Fruit fly (Drosophila melanogaster): ENCODE measurements around the gene Ndc1.

The Ndc1 gene

dm6 chr3R:23922502-23923350 lies 1.5 kb upstream of the Ndc1 start, which contains the start of the genes sba and CG31141 (continued):
- TF ChIP-seq CG10462 (GFP tag; optimal IDR thresholded peaks at IDR 0.05) (peak; percentile 70), lov (optimal IDR thresholded peaks at IDR 0.05) (no peak), lov (GFP tag; IDR thresholded peaks at IDR 0.05) (no peak), HLH4C (GFP tag; IDR thresholded peaks at IDR 0.05; ENCODE audit: partially characterized antibody) (peak; percentile 84), vnd (GFP tag; IDR thresholded peaks at IDR 0.05; ENCODE audit: partially characterized antibody) (peak; percentile 80), Ptx1 (GFP tag; IDR thresholded peaks at IDR 0.05) (no peak), ems (GFP tag; optimal IDR thresholded peaks at IDR 0.05) (peak; percentile 6), sc (optimal IDR thresholded peaks at IDR 0.05) (no peak), sc (GFP tag; optimal IDR thresholded peaks at IDR 0.05) (no peak), bowl (GFP tag; IDR thresholded peaks at IDR 0.05) (peak; percentile 25; the same call in 1 of the 2 replicates), MBD-R2 (GFP tag; IDR thresholded peaks at IDR 0.05) (peak; percentile 57), wek (GFP tag; optimal IDR thresholded peaks at IDR 0.05) (peak; percentile 44), lbe (GFP tag; optimal IDR thresholded peaks at IDR 0.05) (no peak), kah (GFP tag; optimal IDR thresholded peaks at IDR 0.05) (peak; percentile 42), luna (GFP tag; optimal IDR thresholded peaks at IDR 0.05) (no peak), Spps (tag; optimal IDR thresholded peaks at IDR 0.05) (peak; percentile 4), mam (GFP tag; optimal IDR thresholded peaks at IDR 0.05) (peak; percentile 9), Doc3 (GFP tag; IDR thresholded peaks at IDR 0.05; ENCODE audit: partially characterized antibody) (peak; percentile 67), CG16813 (GFP tag; IDR thresholded peaks at IDR 0.05; ENCODE audit: partially characterized antibody) (peak; percentile 87), CG13287 (GFP tag; IDR thresholded peaks at IDR 0.05; ENCODE audit: partially characterized antibody) (peak; percentile 87), knrl (GFP tag; IDR thresholded peaks at IDR 0.05; ENCODE audit: partially characterized antibody) (peak; percentile 87), CG34224 (GFP tag; IDR thresholded peaks at IDR 0.05; ENCODE audit: partially characterized antibody) (peak; percentile 87), Nf-YC (tag; optimal IDR thresholded peaks at IDR 0.05) (peak; percentile 2), CG12659 (GFP tag; optimal IDR thresholded peaks at IDR 0.05) (peak; percentile 84), stwl (tag; optimal IDR thresholded peaks at IDR 0.05) (peak; percentile 85), CG9437 (GFP tag; optimal IDR thresholded peaks at IDR 0.05) (peak; percentile 13), CG2116 (GFP tag; optimal IDR thresholded peaks at IDR 0.05) (peak; percentile 34), CG17385 (GFP tag; optimal IDR thresholded peaks at IDR 0.05) (peak; percentile 32), CG1603 (tag; optimal IDR thresholded peaks at IDR 0.05) (peak; percentile 80), CG7357 (GFP tag; IDR thresholded peaks at IDR 0.05) (no peak), CG4617 (GFP tag; optimal IDR thresholded peaks at IDR 0.05; ENCODE audit: borderline replicate concordance) (peak; percentile 58), CG13624 (GFP tag; optimal IDR thresholded peaks at IDR 0.05) (peak; percentile 29), YL-1 (GFP tag; optimal IDR thresholded peaks at IDR 0.05) (peak; percentile 74), CG15269 (tag; optimal IDR thresholded peaks at IDR 0.05) (peak; percentile 29), CG1024 (GFP tag; IDR thresholded peaks at IDR 0.05) (peak; percentile 36; the same call in 1 of the 2 replicates), CG12299 (tag; optimal IDR thresholded peaks at IDR 0.05) (peak; percentile 50), Jarid2 (GFP tag; optimal IDR thresholded peaks at IDR 0.05) (peak; percentile 90), CHES-1-like (GFP tag; optimal IDR thresholded peaks at IDR 0.05) (peak; percentile 13), HLHmδ (GFP tag; optimal IDR thresholded peaks at IDR 0.05) (peak; percentile 38), CG15514 (GFP tag; optimal IDR thresholded peaks at IDR 0.05) (peak; percentile 71), NC2β (GFP tag; optimal IDR thresholded peaks at IDR 0.05) (peak; percentile 9), CG9727 (GFP tag; optimal IDR thresholded peaks at IDR 0.05) (no peak), sens (GFP tag) (peak; percentile 81), CG3726 (GFP tag; IDR thresholded peaks at IDR 0.05) (no peak), CG1792 (GFP tag; optimal IDR thresholded peaks at IDR 0.05) (no peak), inv (GFP tag; IDR thresholded peaks at IDR 0.05; ENCODE audit: partially characterized antibody) (peak; percentile 78; the same call in 1 of the 2 replicates), nmo (GFP tag; optimal IDR thresholded peaks at IDR 0.05) (peak; percentile 53), slp2 (GFP tag; optimal IDR thresholded peaks at IDR 0.05) (no peak)
